Worm (Caenorhabditis elegans): ENCODE data around the gene ssl-1.

- TF ChIP-seq ceh-40 (GFP tag; IDR thresholded peaks at IDR 0.05): no peak
- no peak for TF ChIP-seq F55B11.4 (tag; optimal IDR thresholded peaks at IDR 0.05; ENCODE audit: borderline replicate concordance, insufficient read depth)
- TF ChIP-seq pbrm-1 (GFP tag; IDR thresholded peaks at IDR 0.05): no peak
- TF ChIP-seq lir-1 (GFP tag; conservative IDR thresholded peaks at IDR 0.05): no peak
- TF ChIP-seq bed-2 (GFP tag; IDR thresholded peaks at IDR 0.05): no peak
- no peak for TF ChIP-seq ama-1 (optimal IDR thresholded peaks at IDR 0.05)
- no peak for TF ChIP-seq ama-1 (GFP tag; optimal IDR thresholded peaks at IDR 0.05)
- no peak for TF ChIP-seq tlf-1 (GFP tag; optimal IDR thresholded peaks at IDR 0.05)
- no peak for TF ChIP-seq Y53F4B.3 (GFP tag; IDR thresholded peaks at IDR 0.05)
- TF ChIP-seq pha-4 (tag; optimal IDR thresholded peaks at IDR 0.05): no peak
- TF ChIP-seq die-1 (tag; optimal IDR thresholded peaks at IDR 0.05): no peak
Observed at ce11 chrIII:12714266-12714665, at the start of gene ssl-1.

Measured in whole organism, young adult.